Worm (Caenorhabditis elegans) whole organism, L4 larva: ENCODE results near the gene madf-11.

Source experiments
- D1046.2 ChIP-seq: fragments of 200-800 bp; sonication (Bioruptor generic); IDR thresholded peaks from 2 replicates; pipeline ENCODE4 v1.3.6; 2022; ENCODE audit warnings: missing genetic modification characterization, missing compliant biosample characterization
- F37D6.2 ChIP-seq: sonication (generic microtip); optimal IDR thresholded peaks from 2 replicates; lab custom pipeline; 2016; ENCODE audit warnings: mild to moderate bottlenecking, missing genetic modification characterization, missing compliant biosample characterization
- F49E8.2 ChIP-seq: sonication (generic microtip); optimal IDR thresholded peaks from 2 replicates; lab custom pipeline; 2016; ENCODE audit warnings: missing compliant biosample characterization, mild to moderate bottlenecking, missing genetic modification characterization, borderline replicate concordance
- Y105C5A.15 ChIP-seq: fragments of 200-800 bp; sonication (Bioruptor generic); IDR thresholded peaks from 2 replicates; pipeline ENCODE4 v1.3.6; 2022; ENCODE audit warnings: missing genetic modification characterization, missing compliant biosample characterization
- Y5F2A.4 ChIP-seq: fragments of 200-800 bp; sonication (Bioruptor generic); optimal IDR thresholded peaks from 2 replicates; lab custom pipeline; 2018; ENCODE audit warnings: mild to moderate bottlenecking, missing genetic modification characterization, missing compliant biosample characterization
- ZK337.2 ChIP-seq: fragments of 200-800 bp; sonication (Bioruptor generic); IDR thresholded peaks from 2 replicates; pipeline ENCODE4 v1.3.6; 2022; ENCODE audit warnings: missing genetic modification reagents, missing genetic modification characterization, missing compliant biosample characterization
- aly-2 ChIP-seq: sonication (generic microtip); optimal IDR thresholded peaks from 2 replicates; lab custom pipeline; 2018; ENCODE audit warnings: missing biosample characterization, missing genetic modification characterization
- attf-4 ChIP-seq: sonication (generic microtip); optimal IDR thresholded peaks from 3 replicates; lab custom pipeline; 2017; ENCODE audit warnings: missing biosample characterization, missing genetic modification characterization
- ceh-44 ChIP-seq: fragments of 200-800 bp; sonication (Bioruptor generic); IDR thresholded peaks from 2 replicates; pipeline ENCODE4 v1.3.6; 2022; ENCODE audit warnings: missing genetic modification reagents, missing genetic modification characterization, missing compliant biosample characterization
- cey-2 ChIP-seq: sonication (generic microtip); optimal IDR thresholded peaks from 3 replicates; lab custom pipeline; 2017; ENCODE audit warnings: missing genetic modification characterization, mild to moderate bottlenecking, missing compliant biosample characterization, antibody characterized with exemption, borderline replicate concordance; ENCODE audit not compliant: insufficient read depth
- daf-16 ChIP-seq, 3 experiments: sonication (generic microtip); optimal IDR thresholded peaks; 2 replicates each; lab custom pipeline; 2016 to 2017; ENCODE audit warnings: missing genetic modification characterization in 3 of 3, missing genetic modification reagents in 3 of 3, mild to moderate bottlenecking in 2 of 3, missing compliant biosample characterization in 2 of 3, missing biosample characterization in 1 of 3, moderate library complexity in 1 of 3
- dve-1 ChIP-seq: sonication (generic microtip); optimal IDR thresholded peaks from 2 replicates; lab custom pipeline; 2017; ENCODE audit warnings: antibody characterized with exemption, mild to moderate bottlenecking, missing genetic modification characterization, missing compliant biosample characterization; ENCODE audit not compliant: insufficient read depth
- egl-43 ChIP-seq: fragments of 200-800 bp; sonication (Bioruptor generic); IDR thresholded peaks from 2 replicates; pipeline ENCODE4 v1.3.6; 2022; ENCODE audit warnings: missing genetic modification reagents, missing genetic modification characterization, missing compliant biosample characterization
- fkh-10 ChIP-seq: fragments of 150-350 bp; optimal IDR thresholded peaks from 2 replicates; lab custom pipeline; 2014; ENCODE audit warnings: missing biosample characterization, missing genetic modification reagents, missing genetic modification characterization
- fos-1 ChIP-seq: fragments of 150-350 bp; optimal IDR thresholded peaks from 2 replicates; lab custom pipeline; 2014; ENCODE audit warnings: missing biosample characterization, missing genetic modification characterization
- gei-8 ChIP-seq: fragments of 200-800 bp; sonication (Bioruptor generic); optimal IDR thresholded peaks from 2 replicates; lab custom pipeline; 2018; ENCODE audit warnings: mild to moderate bottlenecking, missing genetic modification characterization, missing compliant biosample characterization
- hlh-11 ChIP-seq: fragments of 200-800 bp; sonication (Bioruptor generic); optimal IDR thresholded peaks from 2 replicates; lab custom pipeline; 2018; ENCODE audit warnings: mild to moderate bottlenecking, missing genetic modification characterization, missing compliant biosample characterization
- hlh-30 ChIP-seq: sonication (generic microtip); optimal IDR thresholded peaks from 2 replicates; lab custom pipeline; 2017; ENCODE audit warnings: antibody characterized with exemption, mild to moderate bottlenecking, missing genetic modification characterization, missing compliant biosample characterization; ENCODE audit not compliant: insufficient read depth
- lin-1 ChIP-seq: fragments of 200-800 bp; sonication (Bioruptor generic); IDR thresholded peaks from 2 replicates; pipeline ENCODE4 v1.3.6; 2022; ENCODE audit warnings: missing genetic modification reagents, missing genetic modification characterization, missing compliant biosample characterization
- madf-9 ChIP-seq: fragments of 200-800 bp; sonication (Bioruptor generic); conservative IDR thresholded peaks from 2 replicates; pipeline ENCODE4 v1.3.6; 2022; ENCODE audit warnings: missing genetic modification reagents, missing genetic modification characterization, missing compliant biosample characterization
- mxl-3 ChIP-seq: fragments of 200-800 bp; sonication (Bioruptor generic); optimal IDR thresholded peaks from 2 replicates; lab custom pipeline; 2018; ENCODE audit warnings: mild to moderate bottlenecking, missing genetic modification characterization, missing compliant biosample characterization
- nhr-10 ChIP-seq: fragments of 150-350 bp; optimal IDR thresholded peaks from 2 replicates; lab custom pipeline; 2014; ENCODE audit warnings: missing biosample characterization, missing genetic modification characterization
- nhr-111 ChIP-seq: fragments of 200-800 bp; sonication (Bioruptor generic); optimal IDR thresholded peaks from 2 replicates; lab custom pipeline; 2018; ENCODE audit warnings: mild to moderate bottlenecking, missing genetic modification characterization, missing compliant biosample characterization
- nhr-237 ChIP-seq: sonication (generic microtip); optimal IDR thresholded peaks from 2 replicates; lab custom pipeline; 2017; ENCODE audit warnings: missing biosample characterization, missing genetic modification characterization
- nhr-28 ChIP-seq: fragments of 150-350 bp; optimal IDR thresholded peaks from 2 replicates; lab custom pipeline; 2014; ENCODE audit warnings: missing biosample characterization, missing genetic modification characterization
- nhr-41 ChIP-seq: fragments of 200-800 bp; sonication (Bioruptor generic); IDR thresholded peaks from 2 replicates; pipeline ENCODE4 v1.3.6; 2022; ENCODE audit warnings: missing genetic modification reagents, missing genetic modification characterization, missing compliant biosample characterization
- nhr-6 ChIP-seq: fragments of 150-350 bp; optimal IDR thresholded peaks from 2 replicates; lab custom pipeline; 2014; ENCODE audit warnings: missing biosample characterization, missing genetic modification characterization
- php-3 ChIP-seq: fragments of 200-800 bp; sonication (Bioruptor generic); IDR thresholded peaks from 2 replicates; pipeline ENCODE4 v1.3.6; 2022; ENCODE audit warnings: missing genetic modification reagents, missing genetic modification characterization, missing compliant biosample characterization
- pqm-1 ChIP-seq: sonication (generic microtip); optimal IDR thresholded peaks from 2 replicates; lab custom pipeline; 2017; ENCODE audit warnings: missing biosample characterization, missing genetic modification characterization
- snpc-1.2 ChIP-seq: fragments of 200-800 bp; sonication (Bioruptor generic); IDR thresholded peaks from 2 replicates; pipeline ENCODE4 v1.3.6; 2022; ENCODE audit warnings: missing genetic modification reagents, missing genetic modification characterization, missing compliant biosample characterization
- spr-3 ChIP-seq: fragments of 200-800 bp; sonication (Bioruptor generic); optimal IDR thresholded peaks from 2 replicates; lab custom pipeline; 2018; ENCODE audit warnings: mild to moderate bottlenecking, missing genetic modification characterization, missing compliant biosample characterization
- tag-97 ChIP-seq: fragments of 200-800 bp; sonication (Bioruptor generic); IDR thresholded peaks from 2 replicates; pipeline ENCODE4 v1.3.6; 2022; ENCODE audit warnings: missing genetic modification characterization, missing compliant biosample characterization
- zag-1 ChIP-seq: fragments of 150-350 bp; optimal IDR thresholded peaks from 2 replicates; lab custom pipeline; 2014; ENCODE audit warnings: missing biosample characterization, missing genetic modification characterization
- zip-11 ChIP-seq: fragments of 200-800 bp; sonication (Bioruptor generic); IDR thresholded peaks from 2 replicates; pipeline ENCODE4 v1.3.6; 2022; ENCODE audit warnings: missing genetic modification characterization, missing compliant biosample characterization
- zip-2 ChIP-seq: fragments of 150-350 bp; optimal IDR thresholded peaks from 2 replicates; lab custom pipeline; 2014; ENCODE audit warnings: missing biosample characterization, missing genetic modification characterization

The madf-11 gene

DNA sequence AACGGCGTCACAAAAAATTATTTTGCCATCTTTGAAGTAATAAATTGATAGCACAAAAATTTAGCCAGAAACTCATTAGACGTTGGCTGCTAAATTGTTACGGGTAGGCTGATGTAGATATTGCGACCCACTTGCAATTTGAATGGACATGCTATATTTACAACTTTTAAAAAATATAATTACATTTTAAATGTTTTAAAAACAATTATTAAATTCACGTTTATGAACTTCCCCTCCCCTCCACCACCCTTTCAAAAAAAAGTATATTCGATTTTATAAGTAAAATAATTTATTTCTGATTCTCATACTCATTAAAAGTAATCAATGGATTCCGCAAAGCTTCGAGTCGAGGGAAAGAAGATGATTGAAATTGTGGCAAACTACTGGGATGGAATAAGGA is 11.4 kb upstream of the madf-11 start, which contains the start of gene basl-1:
basl-1 (plus strand) TSS at position 301 of the 400 bp plus-strand sequence.
- TF ChIP-seq egl-43 (GFP tag; lab: Robert Waterston, UW) = no peak
- no peak for TF ChIP-seq cey-2
- TF ChIP-seq F49E8.2 (tag; lab: Kevin White, UChicago) = no peak
- no peak for TF ChIP-seq zip-11 (GFP tag; lab: Robert Waterston, UW)
- TF ChIP-seq Y5F2A.4 (GFP tag; lab: Kevin White, UChicago) = no peak
- no peak for TF ChIP-seq F37D6.2 (tag; lab: Kevin White, UChicago)
- TF ChIP-seq D1046.2 (GFP tag; lab: Robert Waterston, UW) = no peak
- no peak for TF ChIP-seq attf-4 (tag; lab: Kevin White, UChicago)
- no peak for TF ChIP-seq ceh-44
- TF ChIP-seq daf-16 (GFP tag; optimal IDR thresholded peaks at IDR 0.05; lab: Kevin White, UChicago) = no peak
- no peak for TF ChIP-seq daf-16 (tag; optimal IDR thresholded peaks at IDR 0.05; lab: Kevin White, UChicago)

DNA sequence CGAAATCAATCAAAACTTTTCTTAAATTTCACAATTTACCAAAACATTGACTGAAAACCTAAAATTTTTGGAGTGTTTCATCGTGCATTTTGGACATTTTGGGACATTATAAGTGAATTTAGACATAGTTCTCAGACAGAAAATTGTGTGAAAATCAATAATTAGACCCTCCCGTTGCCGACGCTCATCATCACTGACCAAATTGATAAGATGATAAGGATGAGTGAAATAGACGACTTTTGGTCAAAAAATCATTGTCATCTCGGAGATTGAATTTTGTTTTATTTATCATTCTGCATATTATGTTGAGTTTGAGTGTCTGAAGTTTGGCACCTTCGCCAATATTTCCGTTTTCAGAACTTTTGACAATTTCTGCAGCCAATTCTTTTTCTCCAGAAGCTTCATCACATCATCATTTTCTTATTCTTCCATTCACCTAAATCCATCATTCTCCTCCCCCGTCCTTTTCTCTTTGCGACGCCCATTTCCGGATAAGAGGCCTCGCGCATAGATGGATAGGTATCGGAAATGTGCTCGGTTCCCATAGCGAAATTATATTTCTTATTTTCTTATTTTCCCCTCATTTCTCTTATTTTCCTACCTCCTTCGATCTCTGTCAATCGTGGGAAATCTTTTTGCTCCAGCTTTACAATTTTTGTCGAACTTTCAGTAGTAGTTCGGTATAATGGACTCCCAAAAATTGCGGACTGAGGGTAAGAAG is 8.5 kb upstream of the madf-11 start, which contains the start of gene bas-1:
bas-1 (plus strand) TSS at position 671 of the 721 bp plus-strand sequence.
- TF ChIP-seq pqm-1 (tag; lab: Kevin White, UChicago) = peak; percentile 53
- TF ChIP-seq madf-9 (GFP tag; lab: Robert Waterston, UW) = no peak
- TF ChIP-seq dve-1 (tag; lab: Kevin White, UChicago) = peak; percentile 29
- no peak for TF ChIP-seq snpc-1.2 (GFP tag; lab: Robert Waterston, UW)
- no peak for TF ChIP-seq lin-1
- TF ChIP-seq zip-2 (tag; lab: Kevin White, UChicago) = no peak
- TF ChIP-seq tag-97 (GFP tag; lab: Robert Waterston, UW) = no peak
- no peak for TF ChIP-seq hlh-11 (tag; lab: Kevin White, UChicago)
- TF ChIP-seq gei-8 (GFP tag; lab: Kevin White, UChicago) = no peak
- TF ChIP-seq fos-1 (tag; lab: Kevin White, UChicago) = no peak
- no peak for TF ChIP-seq aly-2 (tag; lab: Kevin White, UChicago)
- no peak for TF ChIP-seq daf-16 (GFP tag; optimal IDR thresholded peaks at IDR 0.05; lab: Kevin White, UChicago)
- peak; percentile 42 for TF ChIP-seq daf-16 (tag; optimal IDR thresholded peaks at IDR 0.05; lab: Kevin White, UChicago)
- TF ChIP-seq F49E8.2 (tag; lab: Kevin White, UChicago) = no peak
- no peak for TF ChIP-seq spr-3

DNA sequence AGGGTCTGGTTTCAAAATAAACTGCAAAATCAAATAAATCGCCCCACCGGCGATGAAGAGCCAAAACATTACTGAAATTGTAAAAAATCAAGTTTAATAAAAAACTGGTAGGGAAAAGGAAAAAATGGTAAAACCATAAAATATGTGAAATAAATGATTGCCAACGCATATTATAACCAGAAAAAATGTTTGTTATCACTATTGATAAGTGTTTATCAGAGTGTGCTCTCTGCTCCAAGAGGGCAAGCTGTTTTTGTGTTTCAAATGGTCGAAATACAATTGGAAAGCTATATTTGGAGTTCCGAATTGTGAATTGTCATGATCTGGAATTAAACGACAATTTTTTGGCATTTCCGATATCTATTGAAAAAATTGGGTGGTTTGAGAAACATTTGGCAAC is 7.0 kb upstream of the madf-11 start, which contains the start of gene C05D2.8:
C05D2.8 (minus strand) TSS at position 71 of the 400 bp plus-strand sequence.
- TF ChIP-seq nhr-41 (GFP tag; lab: Robert Waterston, UW) (no peak), hlh-30 (tag; lab: Kevin White, UChicago) (no peak), zag-1 (tag; lab: Kevin White, UChicago) (no peak), php-3 (0 out of 2 replicates have a peak, but pooled peaks have one; percentile 39), nhr-28 (peak; percentile 66), nhr-10 (no peak), fkh-10 (GFP tag; lab: Kevin White, UChicago) (no peak), nhr-111 (GFP tag; lab: Kevin White, UChicago) (no peak), Y105C5A.15 (GFP tag; lab: Robert Waterston, UW) (no peak), daf-16 (GFP tag; optimal IDR thresholded peaks at IDR 0.05; lab: Kevin White, UChicago) (no peak), daf-16 (tag; optimal IDR thresholded peaks at IDR 0.05; lab: Kevin White, UChicago) (peak; percentile 71), dve-1 (tag; lab: Kevin White, UChicago) (peak; percentile 35), pqm-1 (tag; lab: Kevin White, UChicago) (peak; percentile 83), mxl-3 (GFP tag; lab: Kevin White, UChicago) (no peak), nhr-6 (tag; lab: Kevin White, UChicago) (no peak), egl-43 (GFP tag; lab: Robert Waterston, UW) (no peak), nhr-237 (tag; lab: Kevin White, UChicago) (no peak), ZK337.2 (no peak)
- TF ChIP-seq, all 104 proteins: peak for 5
